Worm (Caenorhabditis elegans) whole organism, L4 larva: ENCODE measurements around the gene hch-1.

Source experiments
- D1046.2 ChIP-seq: fragments of 200-800 bp; sonication (Bioruptor generic); IDR thresholded peaks from 2 replicates; pipeline ENCODE4 v1.3.6; 2022; ENCODE audit warnings: missing genetic modification characterization, missing compliant biosample characterization
- F44E2.7 ChIP-seq: fragments of 200-800 bp; sonication (Bioruptor generic); IDR thresholded peaks from 2 replicates; pipeline ENCODE4 v2.1.2; 2022; ENCODE audit warnings: missing genetic modification characterization, missing compliant biosample characterization
- R02D3.7 ChIP-seq: fragments of 150-350 bp; sonication (generic microtip); optimal IDR thresholded peaks from 3 replicates; lab custom pipeline; 2014; ENCODE audit warnings: missing biosample characterization, missing genetic modification characterization
- Y105C5A.15 ChIP-seq: fragments of 200-800 bp; sonication (Bioruptor generic); IDR thresholded peaks from 2 replicates; pipeline ENCODE4 v1.3.6; 2022; ENCODE audit warnings: missing genetic modification characterization, missing compliant biosample characterization
- Y75B8A.6 ChIP-seq: fragments of 200-800 bp; sonication (Bioruptor generic); IDR thresholded peaks from 2 replicates; pipeline ENCODE4 v1.3.6; 2022; ENCODE audit warnings: missing genetic modification reagents, missing genetic modification characterization, missing compliant biosample characterization
- ZK337.2 ChIP-seq: fragments of 200-800 bp; sonication (Bioruptor generic); IDR thresholded peaks from 2 replicates; pipeline ENCODE4 v1.3.6; 2022; ENCODE audit warnings: missing genetic modification reagents, missing genetic modification characterization, missing compliant biosample characterization
- ZK546.5 ChIP-seq, 2 experiments: sonication (generic microtip); optimal IDR thresholded peaks; 2 replicates each; lab custom pipeline; 2017; ENCODE audit warnings: missing biosample characterization in 2 of 2, missing genetic modification characterization in 2 of 2
- aha-1 ChIP-seq: fragments of 150-350 bp; peaks from one replicate; lab custom pipeline; 2014; ENCODE audit warnings: missing biosample characterization, missing genetic modification characterization
- aly-2 ChIP-seq: sonication (generic microtip); optimal IDR thresholded peaks from 2 replicates; lab custom pipeline; 2018; ENCODE audit warnings: missing biosample characterization, missing genetic modification characterization
- ceh-20 ChIP-seq: fragments of 200-800 bp; sonication (Bioruptor generic); IDR thresholded peaks from 2 replicates; pipeline ENCODE4 v1.3.6; 2022; ENCODE audit warnings: missing genetic modification reagents, missing genetic modification characterization, missing compliant biosample characterization
- ceh-44 ChIP-seq: fragments of 200-800 bp; sonication (Bioruptor generic); IDR thresholded peaks from 2 replicates; pipeline ENCODE4 v1.3.6; 2022; ENCODE audit warnings: missing genetic modification reagents, missing genetic modification characterization, missing compliant biosample characterization
- ctbp-1 ChIP-seq: fragments of 200-800 bp; sonication (Bioruptor generic); IDR thresholded peaks from 2 replicates; pipeline ENCODE4 v1.3.6; 2022; ENCODE audit warnings: missing genetic modification reagents, missing genetic modification characterization, missing compliant biosample characterization
- daf-12 ChIP-seq: fragments of 150-350 bp; optimal IDR thresholded peaks from 2 replicates; lab custom pipeline; 2014; ENCODE audit warnings: missing biosample characterization, missing genetic modification reagents, missing genetic modification characterization
- daf-16 ChIP-seq, 3 experiments: sonication (generic microtip); optimal IDR thresholded peaks; 2 replicates each; lab custom pipeline; 2016 to 2017; ENCODE audit warnings: missing genetic modification characterization in 3 of 3, missing genetic modification reagents in 3 of 3, mild to moderate bottlenecking in 2 of 3, missing compliant biosample characterization in 2 of 3, missing biosample characterization in 1 of 3, moderate library complexity in 1 of 3
- duxl-1 ChIP-seq: sonication (generic microtip); optimal IDR thresholded peaks from 2 replicates; lab custom pipeline; 2016; ENCODE audit warnings: mild to moderate bottlenecking, missing genetic modification characterization, moderate library complexity, missing compliant biosample characterization; ENCODE audit not compliant: poor library complexity
- egl-27 ChIP-seq: sonication (generic microtip); optimal IDR thresholded peaks from 3 replicates; lab custom pipeline; 2017; ENCODE audit warnings: missing biosample characterization, missing genetic modification reagents, missing genetic modification characterization
- egl-43 ChIP-seq: fragments of 200-800 bp; sonication (Bioruptor generic); IDR thresholded peaks from 2 replicates; pipeline ENCODE4 v1.3.6; 2022; ENCODE audit warnings: missing genetic modification reagents, missing genetic modification characterization, missing compliant biosample characterization
- hif-1 ChIP-seq, 2 experiments: sonication (generic microtip); optimal IDR thresholded peaks; 2 replicates each; lab custom pipeline; 2016 to 2017; ENCODE audit warnings: missing compliant biosample characterization in 2 of 2, missing genetic modification characterization in 2 of 2, missing genetic modification reagents in 2 of 2, missing genotype in 2 of 2, mild to moderate bottlenecking in 1 of 2
- hlh-11 ChIP-seq: fragments of 200-800 bp; sonication (Bioruptor generic); optimal IDR thresholded peaks from 2 replicates; lab custom pipeline; 2018; ENCODE audit warnings: mild to moderate bottlenecking, missing genetic modification characterization, missing compliant biosample characterization
- hmg-1.1 ChIP-seq: fragments of 200-800 bp; sonication (Bioruptor generic); IDR thresholded peaks from 2 replicates; pipeline ENCODE4 v1.3.6; 2022; ENCODE audit warnings: missing genetic modification reagents, missing genetic modification characterization, missing compliant biosample characterization
- jun-1 ChIP-seq: fragments of 150-350 bp; optimal IDR thresholded peaks from 2 replicates; lab custom pipeline; 2014; ENCODE audit warnings: missing biosample characterization, missing genetic modification reagents, missing genetic modification characterization
- lim-7 ChIP-seq: fragments of 200-800 bp; sonication (Bioruptor generic); IDR thresholded peaks from 2 replicates; pipeline ENCODE4 v1.3.6; 2022; ENCODE audit warnings: missing genetic modification characterization, missing compliant biosample characterization
- lin-1 ChIP-seq: fragments of 200-800 bp; sonication (Bioruptor generic); IDR thresholded peaks from 2 replicates; pipeline ENCODE4 v1.3.6; 2022; ENCODE audit warnings: missing genetic modification reagents, missing genetic modification characterization, missing compliant biosample characterization
- lin-13 ChIP-seq: fragments of 150-350 bp; optimal IDR thresholded peaks from 2 replicates; lab custom pipeline; 2014; ENCODE audit warnings: missing biosample characterization, missing genetic modification reagents, missing genetic modification characterization
- lin-29 ChIP-seq: fragments of 200-800 bp; sonication (Bioruptor generic); IDR thresholded peaks from 2 replicates; pipeline ENCODE4 v1.3.6; 2022; ENCODE audit warnings: missing genetic modification reagents, missing genetic modification characterization, missing compliant biosample characterization
- lin-39 ChIP-seq: fragments of 150-350 bp; optimal IDR thresholded peaks from 2 replicates; lab custom pipeline; 2014; ENCODE audit warnings: missing biosample characterization, missing genetic modification reagents, missing genetic modification characterization
- lir-3 ChIP-seq: sonication (generic microtip); optimal IDR thresholded peaks from 2 replicates; lab custom pipeline; 2016; ENCODE audit warnings: mild to moderate bottlenecking, missing genetic modification characterization, missing compliant biosample characterization
- lsy-2 ChIP-seq, 2 experiments: fragments of 150-350 bp in 1 of 2; sonication (generic microtip) in 1 of 2; optimal IDR thresholded peaks; 2 replicates each; lab custom pipeline; 2014 to 2017; ENCODE audit warnings: missing biosample characterization in 2 of 2, missing genetic modification characterization in 2 of 2
- madf-5 ChIP-seq, 2 experiments: fragments of 200-800 bp; sonication (Bioruptor generic); IDR thresholded peaks; 2 replicates each; pipeline ENCODE4 v1.3.6; 2022; ENCODE audit warnings: missing compliant biosample characterization in 2 of 2, missing genetic modification characterization in 2 of 2
- madf-9 ChIP-seq: fragments of 200-800 bp; sonication (Bioruptor generic); conservative IDR thresholded peaks from 2 replicates; pipeline ENCODE4 v1.3.6; 2022; ENCODE audit warnings: missing genetic modification reagents, missing genetic modification characterization, missing compliant biosample characterization
- mep-1 ChIP-seq: fragments of 150-350 bp; sonication (generic microtip); optimal IDR thresholded peaks from 3 replicates; lab custom pipeline; 2014; ENCODE audit warnings: missing biosample characterization, missing genetic modification characterization
- mes-2 ChIP-seq: sonication (generic microtip); optimal IDR thresholded peaks from 2 replicates; lab custom pipeline; 2016; ENCODE audit warnings: missing genotype, mild to moderate bottlenecking, missing genetic modification characterization, missing compliant biosample characterization; ENCODE audit not compliant: poor library complexity, severe bottlenecking
- nhr-102 ChIP-seq: sonication (generic microtip); optimal IDR thresholded peaks from 2 replicates; lab custom pipeline; 2016; ENCODE audit warnings: mild to moderate bottlenecking, missing genetic modification characterization, moderate library complexity, missing compliant biosample characterization
- nhr-11 ChIP-seq: fragments of 150-350 bp; optimal IDR thresholded peaks from 2 replicates; lab custom pipeline; 2014; ENCODE audit warnings: missing biosample characterization, missing genetic modification characterization
- nhr-237 ChIP-seq: sonication (generic microtip); optimal IDR thresholded peaks from 2 replicates; lab custom pipeline; 2017; ENCODE audit warnings: missing biosample characterization, missing genetic modification characterization
- nhr-48 ChIP-seq: sonication (generic microtip); optimal IDR thresholded peaks from 2 replicates; lab custom pipeline; 2016; ENCODE audit warnings: mild to moderate bottlenecking, missing genetic modification characterization, missing compliant biosample characterization
- nhr-6 ChIP-seq: fragments of 150-350 bp; optimal IDR thresholded peaks from 2 replicates; lab custom pipeline; 2014; ENCODE audit warnings: missing biosample characterization, missing genetic modification characterization
- nhr-76 ChIP-seq: fragments of 150-350 bp; optimal IDR thresholded peaks from 2 replicates; lab custom pipeline; 2014; ENCODE audit warnings: missing biosample characterization, missing genetic modification characterization
- pha-4 ChIP-seq, 2 experiments: fragments of 150-350 bp in 1 of 2; fragments of 200-800 bp in 1 of 2; sonication (Bioruptor generic) in 1 of 2; IDR thresholded peaks in 1 of 2; optimal IDR thresholded peaks in 1 of 2; 2 replicates each; pipeline versions ENCODE4 v1.3.6 to Lab custom; 2014 to 2022; ENCODE audit warnings: missing genetic modification characterization in 2 of 2, missing genetic modification reagents in 2 of 2, missing biosample characterization in 1 of 2, missing compliant biosample characterization in 1 of 2
- saeg-2 ChIP-seq: fragments of 200-800 bp; sonication (Bioruptor generic); IDR thresholded peaks from 2 replicates; pipeline ENCODE4 v1.3.6; 2022; ENCODE audit warnings: missing genetic modification reagents, missing genetic modification characterization, missing compliant biosample characterization
- sdz-12 ChIP-seq: fragments of 200-800 bp; sonication (Bioruptor generic); optimal IDR thresholded peaks from 2 replicates; lab custom pipeline; 2018; ENCODE audit warnings: mild to moderate bottlenecking, missing genetic modification characterization, missing compliant biosample characterization
- set-16 ChIP-seq: fragments of 200-800 bp; sonication (Bioruptor generic); IDR thresholded peaks from 2 replicates; pipeline ENCODE4 v1.3.6; 2022; ENCODE audit warnings: missing genetic modification reagents, missing genetic modification characterization, missing compliant biosample characterization
- skn-1 ChIP-seq: fragments of 150-350 bp; optimal IDR thresholded peaks from 2 replicates; lab custom pipeline; 2014; ENCODE audit warnings: missing biosample characterization, missing genetic modification characterization
- spr-1 ChIP-seq: sonication (generic microtip); optimal IDR thresholded peaks from 2 replicates; lab custom pipeline; 2016; ENCODE audit warnings: mild to moderate bottlenecking, missing genetic modification characterization, missing compliant biosample characterization
- tag-97 ChIP-seq: fragments of 200-800 bp; sonication (Bioruptor generic); IDR thresholded peaks from 2 replicates; pipeline ENCODE4 v1.3.6; 2022; ENCODE audit warnings: missing genetic modification characterization, missing compliant biosample characterization
- unc-39 ChIP-seq: sonication (generic microtip); optimal IDR thresholded peaks from 2 replicates; lab custom pipeline; 2017; ENCODE audit warnings: missing biosample characterization, missing genetic modification characterization
- unc-62 ChIP-seq, 3 experiments: fragments of 150-350 bp in 1 of 3; sonication (generic microtip); optimal IDR thresholded peaks in 2 of 3; peaks in 1 of 3; 1 replicate in 1 of 3; 2 replicates in 2 of 3; lab custom pipeline; 2014 to 2017; ENCODE audit warnings: missing biosample characterization in 3 of 3, missing genetic modification characterization in 3 of 3, missing genetic modification reagents in 3 of 3, missing genotype in 1 of 3
- zfp-3 ChIP-seq: fragments of 200-800 bp; sonication (Bioruptor generic); conservative IDR thresholded peaks from 2 replicates; pipeline ENCODE4 v1.3.6; 2022; ENCODE audit warnings: missing genetic modification reagents, missing genetic modification characterization, missing compliant biosample characterization
- zip-2 ChIP-seq: fragments of 150-350 bp; optimal IDR thresholded peaks from 2 replicates; lab custom pipeline; 2014; ENCODE audit warnings: missing biosample characterization, missing genetic modification characterization
- ztf-11 ChIP-seq: fragments of 150-350 bp; optimal IDR thresholded peaks from 2 replicates; lab custom pipeline; 2014; ENCODE audit warnings: missing biosample characterization, missing genetic modification characterization

hch-1 gene

ce11 chrX:14746948-14747347 lies 47.2 kb upstream of the hch-1 start, which contains the start of gene C05G5.2 (continued):
- TF ChIP-seq lin-1 = no peak
- no peak for TF ChIP-seq D1046.2
- TF ChIP-seq lsy-2 (tag; optimal IDR thresholded peaks at IDR 0.05; lab: Kevin White, UChicago) = peak; percentile 48 to 92
- peak; percentile 93 for TF ChIP-seq mes-2 (tag; lab: Kevin White, UChicago)
- peak; percentile 96 for TF ChIP-seq mep-1 (tag; lab: Kevin White, UChicago)
- TF ChIP-seq R02D3.7 = no peak
- TF ChIP-seq tag-97 (GFP tag; lab: Robert Waterston, UW) = no peak
- TF ChIP-seq lir-3 (tag; lab: Kevin White, UChicago) = no peak
- TF ChIP-seq lin-13 (GFP tag; lab: Kevin White, UChicago) = peak; percentile 94
- peak; percentile 77 for TF ChIP-seq nhr-11
- TF ChIP-seq F44E2.7 (GFP tag; lab: Robert Waterston, UW) = no peak
- TF ChIP-seq skn-1 = no peak
- peak; percentile 70 for TF ChIP-seq jun-1 (tag; lab: Kevin White, UChicago)
- peak; percentile 17 for TF ChIP-seq zip-2 (tag; lab: Kevin White, UChicago)
- no peak for TF ChIP-seq unc-39
- TF ChIP-seq hif-1 (tag; optimal IDR thresholded peaks at IDR 0.05; lab: Kevin White, UChicago) = peak in 1 of 2 experiments; percentile 75
- no peak for TF ChIP-seq nhr-237
- TF ChIP-seq saeg-2 (GFP tag; lab: Robert Waterston, UW) = peak; percentile 76; the same call in 1 of the 2 replicates
- TF ChIP-seq ceh-44 (GFP tag; lab: Robert Waterston, UW) = no peak
- TF ChIP-seq ztf-11 (tag; lab: Kevin White, UChicago) = no peak
- TF ChIP-seq duxl-1 = peak; percentile 59
- peak; percentile 93 for TF ChIP-seq nhr-6 (tag; lab: Kevin White, UChicago)
- peak; percentile 69 for TF ChIP-seq ceh-20 (GFP tag; lab: Robert Waterston, UW)
- TF ChIP-seq daf-16 (GFP tag; optimal IDR thresholded peaks at IDR 0.05; lab: Kevin White, UChicago) = peak; percentile 0 to 38
- peak; percentile 98 for TF ChIP-seq daf-16 (tag; optimal IDR thresholded peaks at IDR 0.05; lab: Kevin White, UChicago)
- no peak for TF ChIP-seq zfp-3
- no peak for TF ChIP-seq ZK337.2 (GFP tag; lab: Robert Waterston, UW)
- TF ChIP-seq ctbp-1 (GFP tag; lab: Robert Waterston, UW) = peak; percentile 69
- no peak for TF ChIP-seq egl-43 (GFP tag; lab: Robert Waterston, UW)
- TF ChIP-seq daf-12 (tag; lab: Kevin White, UChicago) = no peak
- peak; percentile 55; the same call in 1 of the 2 replicates for TF ChIP-seq madf-9 (GFP tag; lab: Robert Waterston, UW)
- peak; percentile 81 for TF ChIP-seq pha-4 (GFP tag; IDR thresholded peaks at IDR 0.05; lab: Robert Waterston, UW)
- peak; percentile 81 for TF ChIP-seq pha-4 (tag; optimal IDR thresholded peaks at IDR 0.05; lab: Kevin White, UChicago)
- TF ChIP-seq set-16 (GFP tag; lab: Robert Waterston, UW) = peak; percentile 43; the same call in 1 of the 2 replicates
- no peak for TF ChIP-seq Y75B8A.6
- peak; percentile 96 for TF ChIP-seq hlh-11 (tag; lab: Kevin White, UChicago)
- no peak for TF ChIP-seq madf-5 (GFP tag; IDR thresholded peaks at IDR 0.05; lab: Robert Waterston, UW)
- TF ChIP-seq lin-39 = no peak
- TF ChIP-seq egl-27 (tag; lab: Kevin White, UChicago) = no peak
- TF ChIP-seq aly-2 (tag; lab: Kevin White, UChicago) = no peak
- TF ChIP-seq lin-29 = no peak
- TF ChIP-seq nhr-102 (tag; lab: Kevin White, UChicago) = peak; percentile 84
- no peak for TF ChIP-seq ZK546.5 (tag; optimal IDR thresholded peaks at IDR 0.05; lab: Kevin White, UChicago)
- no peak for TF ChIP-seq sdz-12 (GFP tag; lab: Kevin White, UChicago)
- no peak for TF ChIP-seq nhr-76 (tag; lab: Kevin White, UChicago)
- TF ChIP-seq aha-1 = peak; percentile 48
- TF ChIP-seq nhr-48 (tag; lab: Kevin White, UChicago) = peak; percentile 76
- no peak for TF ChIP-seq lim-7 (GFP tag; lab: Robert Waterston, UW)
- peak in 1 of 2 experiments; percentile 69 for TF ChIP-seq unc-62 (GFP tag; optimal IDR thresholded peaks at IDR 0.05 in 1 of 2; lab: Kevin White, UChicago)
- TF ChIP-seq unc-62 (tag; optimal IDR thresholded peaks at IDR 0.05; lab: Kevin White, UChicago) = no peak
- peak; percentile 76 for TF ChIP-seq spr-1 (tag; lab: Kevin White, UChicago)
- peak; percentile 90 for TF ChIP-seq hmg-1.1 (GFP tag; lab: Robert Waterston, UW)
- TF ChIP-seq Y105C5A.15 = no peak
